Worm (Caenorhabditis elegans) whole organism, L1 larva: ENCODE measurements around the gene hlb-1.

Experiments
- ceh-90 ChIP-seq: sonication (generic microtip); optimal IDR thresholded peaks from 2 replicates; lab custom pipeline; 2016; ENCODE audit warnings: missing genetic modification characterization, missing compliant biosample characterization
- dsc-1 ChIP-seq: sonication (generic microtip); optimal IDR thresholded peaks from 2 replicates; lab custom pipeline; 2016; ENCODE audit warnings: mild to moderate bottlenecking, missing genetic modification characterization, missing compliant biosample characterization
- efl-1 ChIP-seq, 4 experiments: fragments of 150-350 bp; optimal IDR thresholded peaks in 3 of 4; peaks in 1 of 4; 1 replicate in 1 of 4; 2 replicates in 3 of 4; lab custom pipeline; 2014; ENCODE audit warnings: missing biosample characterization in 2 of 4, missing genetic modification characterization in 2 of 4, missing genetic modification reagents in 2 of 4
- egl-27 ChIP-seq, 2 experiments: fragments of 150-350 bp in 1 of 2; sonication (generic microtip); optimal IDR thresholded peaks; 3 replicates each; lab custom pipeline; 2017 to 2018; ENCODE audit warnings: missing biosample characterization in 2 of 2, missing genetic modification characterization in 2 of 2, missing genetic modification reagents in 2 of 2
- elt-2 ChIP-seq: sonication (generic microtip); optimal IDR thresholded peaks from 2 replicates; lab custom pipeline; 2016; ENCODE audit warnings: missing genetic modification characterization, mild to moderate bottlenecking, inconsistent platforms, missing compliant biosample characterization, missing genetic modification reagents
- hpl-2 ChIP-seq: fragments of 150-350 bp; optimal IDR thresholded peaks from 2 replicates; lab custom pipeline; 2014; ENCODE audit warnings: missing biosample characterization, missing genetic modification reagents, missing genetic modification characterization
- irx-1 ChIP-seq: sonication (generic microtip); optimal IDR thresholded peaks from 2 replicates; lab custom pipeline; 2016; ENCODE audit warnings: missing genetic modification characterization, missing compliant biosample characterization
- lin-13 ChIP-seq: fragments of 150-350 bp; optimal IDR thresholded peaks from 2 replicates; lab custom pipeline; 2014; ENCODE audit warnings: missing biosample characterization, missing genetic modification reagents, missing genetic modification characterization
- lin-14 ChIP-seq: fragments of 200-800 bp; sonication (Bioruptor generic); optimal IDR thresholded peaks from 2 replicates; lab custom pipeline; 2018; ENCODE audit warnings: mild to moderate bottlenecking, missing genetic modification characterization, moderate library complexity, missing compliant biosample characterization
- lin-39 ChIP-seq: fragments of 150-350 bp; optimal IDR thresholded peaks from 2 replicates; lab custom pipeline; 2014; ENCODE audit warnings: missing biosample characterization, missing genetic modification reagents, missing genetic modification characterization
- lsy-2 ChIP-seq, 2 experiments: fragments of 150-350 bp; optimal IDR thresholded peaks; 2 replicates each; lab custom pipeline; 2014; ENCODE audit warnings: missing biosample characterization in 2 of 2, missing genetic modification characterization in 2 of 2
- mef-2 ChIP-seq: fragments of 150-350 bp; optimal IDR thresholded peaks from 2 replicates; lab custom pipeline; 2014; ENCODE audit warnings: missing biosample characterization, missing genetic modification characterization
- nhr-19 ChIP-seq: fragments of 200-800 bp; sonication (Bioruptor generic); conservative IDR thresholded peaks from 2 replicates; pipeline ENCODE4 v1.3.6; 2022; ENCODE audit warnings: missing genetic modification characterization, missing compliant biosample characterization
- nhr-20 ChIP-seq: sonication (generic microtip); optimal IDR thresholded peaks from 2 replicates; lab custom pipeline; 2016; ENCODE audit warnings: mild to moderate bottlenecking, missing genetic modification characterization, missing compliant biosample characterization
- nhr-47 ChIP-seq: sonication (generic microtip); optimal IDR thresholded peaks from 2 replicates; lab custom pipeline; 2016; ENCODE audit warnings: mild to moderate bottlenecking, missing genetic modification characterization, moderate library complexity, missing compliant biosample characterization
- nhr-77 ChIP-seq: fragments of 150-350 bp; optimal IDR thresholded peaks from 2 replicates; lab custom pipeline; 2014; ENCODE audit warnings: missing biosample characterization, missing genetic modification characterization
- nhr-85 ChIP-seq: sonication (generic microtip); peaks from one replicate; lab custom pipeline; 2016; ENCODE audit warnings: missing genetic modification characterization, inconsistent platforms, missing compliant biosample characterization
- skn-1 ChIP-seq: fragments of 150-350 bp; optimal IDR thresholded peaks from 2 replicates; lab custom pipeline; 2014; ENCODE audit warnings: missing biosample characterization, missing genetic modification characterization
- snpc-4 ChIP-seq: fragments of 150-350 bp; optimal IDR thresholded peaks from 2 replicates; lab custom pipeline; 2014; ENCODE audit warnings: missing biosample characterization, missing genetic modification characterization
- sptf-1 ChIP-seq: fragments of 150-350 bp; optimal IDR thresholded peaks from 2 replicates; lab custom pipeline; 2014; ENCODE audit warnings: missing biosample characterization, missing genetic modification characterization
- xbp-1 ChIP-seq: sonication (generic microtip); optimal IDR thresholded peaks from 2 replicates; lab custom pipeline; 2016; ENCODE audit warnings: missing genetic modification characterization, missing compliant biosample characterization
- zip-4 ChIP-seq: fragments of 200-800 bp; sonication (Bioruptor generic); optimal IDR thresholded peaks from 2 replicates; lab custom pipeline; 2018; ENCODE audit warnings: mild to moderate bottlenecking, missing genetic modification characterization, moderate library complexity, missing compliant biosample characterization
- ztf-4 ChIP-seq: fragments of 150-350 bp; optimal IDR thresholded peaks from 2 replicates; lab custom pipeline; 2014; ENCODE audit warnings: missing biosample characterization, missing genetic modification characterization

The hlb-1 gene

ce11 chrX:13834127-13834526, 48.4 kb downstream of the hlb-1 start, which contains the start of gene F19D8.2:
TSS of gene F19D8.2 (plus strand) at chrX:13834427.
- TF ChIP-seq skn-1 (no peak), nhr-47 (tag; lab: Kevin White, UChicago) (no peak), lsy-2 (tag; optimal IDR thresholded peaks at IDR 0.05; lab: Kevin White, UChicago) (no peak), ceh-90 (tag; lab: Kevin White, UChicago) (no peak), lin-39 (tag; lab: Kevin White, UChicago) (no peak), nhr-19 (no peak), sptf-1 (tag; lab: Kevin White, UChicago) (no peak), lin-14 (no peak), zip-4 (GFP tag; lab: Kevin White, UChicago) (no peak)

- TF ChIP-seq snpc-4 (tag; lab: Kevin White, UChicago), result peak; percentile 63
- no peak for TF ChIP-seq dsc-1 (tag; lab: Kevin White, UChicago)
These were observed 49.1 kb downstream of the hlb-1 start for ce11 chrX:13833448-13833847.

DNA sequence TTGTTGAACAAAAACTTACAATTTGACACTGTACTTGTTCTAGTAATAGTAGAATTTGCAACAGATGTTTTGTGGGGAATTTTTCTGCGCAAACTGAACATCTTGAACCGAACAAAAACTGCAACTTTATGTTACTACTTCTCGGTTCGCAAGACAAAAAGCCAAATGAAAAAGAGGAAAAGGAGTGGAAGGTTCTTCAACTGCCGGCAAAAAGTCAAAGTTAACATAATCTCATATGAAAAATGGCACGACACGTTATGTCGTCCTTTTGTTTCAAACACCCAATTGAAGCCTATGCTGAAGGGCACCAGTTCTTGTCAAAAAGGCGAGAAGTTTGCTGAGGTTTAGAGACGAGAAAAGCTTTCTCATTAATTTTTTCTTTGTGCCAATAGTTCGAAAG, 59.1 kb downstream of the hlb-1 start, which contains the start of gene twk-23:
TSS of gene twk-23 (minus strand) at position 101 of the 400 bp plus-strand sequence.
- no peak for TF ChIP-seq ztf-4 (tag; lab: Kevin White, UChicago)
- TF ChIP-seq nhr-77 (tag; lab: Kevin White, UChicago), result no peak
- no peak for TF ChIP-seq mef-2 (tag; lab: Kevin White, UChicago)
- no peak for TF ChIP-seq xbp-1 (tag; lab: Kevin White, UChicago)
- TF ChIP-seq hpl-2 (GFP tag; lab: Kevin White, UChicago), result no peak
- TF ChIP-seq efl-1 (optimal IDR thresholded peaks at IDR 0.05; lab: Kevin White, UChicago), result no peak
- peak in 1 of 2 experiments; percentile 16 for TF ChIP-seq efl-1 (GFP tag; optimal IDR thresholded peaks at IDR 0.05 in 1 of 2; lab: Kevin White, UChicago)

ce11 chrX:13818791-13819190, 63.7 kb downstream of the hlb-1 start:
- TF ChIP-seq elt-2 (tag; lab: Kevin White, UChicago), result peak; percentile 65
- no peak for TF ChIP-seq irx-1
- no peak for TF ChIP-seq egl-27 (tag; optimal IDR thresholded peaks at IDR 0.05; lab: Kevin White, UChicago)
- no peak for TF ChIP-seq nhr-85 (tag; lab: Kevin White, UChicago)
- TF ChIP-seq lin-13, result no peak
- TF ChIP-seq nhr-20 (tag; lab: Kevin White, UChicago), result no peak
